Fruit fly (Drosophila melanogaster): ENCODE measurements around the gene CG8927.

- no peak for TF ChIP-seq fru (GFP tag; optimal IDR thresholded peaks at IDR 0.05)
- TF ChIP-seq Mio (GFP tag; optimal IDR thresholded peaks at IDR 0.05) = no peak
Measured at dm6 chr3R:16225351-16225750, 44.5 kb downstream of the CG8927 start, which contains the start of gene tara.

All from whole organism, wandering third instar larva.